Fruit fly (Drosophila melanogaster): ENCODE data around the gene CG17734.
A peak's percentile ranks its signal among the peaks of the same experiment; 100 is the strongest.

CG17734 gene

dm6 chr3R:11243951-11244660 is at the start of gene CG17734, which contains the start of gene CG5214 (continued):
- TF ChIP-seq CG9609 (GFP tag; optimal IDR thresholded peaks at IDR 0.05) = peak; percentile 39
- no peak for TF ChIP-seq CG2875 (GFP tag; optimal IDR thresholded peaks at IDR 0.05)
- TF ChIP-seq Nf-YC (tag; optimal IDR thresholded peaks at IDR 0.05) = peak; percentile 42
- no peak for TF ChIP-seq pan (optimal IDR thresholded peaks at IDR 0.05)
- no peak for TF ChIP-seq pan (GFP tag; optimal IDR thresholded peaks at IDR 0.05 in 1 of 2, IDR thresholded peaks at IDR 0.05 in 1 of 2)
- peak; percentile 30; the same call in 1 of the 3 replicates for TF ChIP-seq hb (GFP tag; IDR thresholded peaks at IDR 0.05; ENCODE audit: partially characterized antibody)
- peak; percentile 43 for TF ChIP-seq Dek (tag; optimal IDR thresholded peaks at IDR 0.05)
- peak; percentile 72 for TF ChIP-seq sens (GFP tag)
- TF ChIP-seq CG17912 (GFP tag; optimal IDR thresholded peaks at IDR 0.05) = no peak
- peak; percentile 6 for TF ChIP-seq mam (GFP tag; optimal IDR thresholded peaks at IDR 0.05)
- peak; percentile 82 for TF ChIP-seq Ets97D (GFP tag; optimal IDR thresholded peaks at IDR 0.05)
- no peak for TF ChIP-seq CG16813 (GFP tag; IDR thresholded peaks at IDR 0.05; ENCODE audit: partially characterized antibody)
- TF ChIP-seq exex (tag; optimal IDR thresholded peaks at IDR 0.05) = peak; percentile 35
- peak; percentile 61 for TF ChIP-seq bbx (GFP tag; IDR thresholded peaks at IDR 0.05; ENCODE audit: partially characterized antibody)
- TF ChIP-seq Deaf1 (tag; optimal IDR thresholded peaks at IDR 0.05) = peak; percentile 36
- TF ChIP-seq row (GFP tag; IDR thresholded peaks at IDR 0.05) = no peak
- peak; percentile 24 for TF ChIP-seq CG3995 (GFP tag; optimal IDR thresholded peaks at IDR 0.05)
- TF ChIP-seq ewg (GFP tag; optimal IDR thresholded peaks at IDR 0.05) = peak; percentile 21
- peak; percentile 88 for TF ChIP-seq BEAF-32 (GFP tag; optimal IDR thresholded peaks at IDR 0.05)
- peak; percentile 79; the same call in 2 of the 3 replicates for TF ChIP-seq vnd (GFP tag; IDR thresholded peaks at IDR 0.05; ENCODE audit: partially characterized antibody)
- no peak for TF ChIP-seq tup (GFP tag; optimal IDR thresholded peaks at IDR 0.05)
- TF ChIP-seq CG14860 (GFP tag; IDR thresholded peaks at IDR 0.05; ENCODE audit: partially characterized antibody) = peak; percentile 69; the same call in 2 of the 3 replicates
- peak; percentile 32 for TF ChIP-seq CG10267 (tag; optimal IDR thresholded peaks at IDR 0.05)
- peak; percentile 46 for TF ChIP-seq gem (tag; optimal IDR thresholded peaks at IDR 0.05)
- peak; percentile 58; the same call in 2 of the 3 replicates for TF ChIP-seq HLH4C (GFP tag; IDR thresholded peaks at IDR 0.05; ENCODE audit: partially characterized antibody)
- TF ChIP-seq Nf-YB (GFP tag; optimal IDR thresholded peaks at IDR 0.05) = no peak
- TF ChIP-seq CG34376 (GFP tag; optimal IDR thresholded peaks at IDR 0.05) = peak; percentile 32

- no peak for TF ChIP-seq CG34224 (GFP tag; IDR thresholded peaks at IDR 0.05; ENCODE audit: partially characterized antibody)
- no peak for TF ChIP-seq CG2875 (GFP tag; optimal IDR thresholded peaks at IDR 0.05)
- TF ChIP-seq pnt (GFP tag; optimal IDR thresholded peaks at IDR 0.05) = no peak
- no peak for TF ChIP-seq CG14014 (GFP tag; IDR thresholded peaks at IDR 0.05)
- TF ChIP-seq Doc3 (GFP tag; IDR thresholded peaks at IDR 0.05; ENCODE audit: partially characterized antibody) = no peak
- no peak for TF ChIP-seq Dip3 (GFP tag; optimal IDR thresholded peaks at IDR 0.05)
- no peak for TF ChIP-seq CG8281 (tag; optimal IDR thresholded peaks at IDR 0.05)
- no peak for TF ChIP-seq CG8388 (GFP tag; optimal IDR thresholded peaks at IDR 0.05)
- TF ChIP-seq ab (GFP tag; optimal IDR thresholded peaks at IDR 0.05) = no peak
- TF ChIP-seq seq (GFP tag; IDR thresholded peaks at IDR 0.05) = peak; percentile 19; the same call in 1 of the 2 replicates
- no peak for TF ChIP-seq CG12299 (tag; optimal IDR thresholded peaks at IDR 0.05)
- no peak for TF ChIP-seq Ada2b (GFP tag; IDR thresholded peaks at IDR 0.05)
- no peak for TF ChIP-seq CG18619 (GFP tag; optimal IDR thresholded peaks at IDR 0.05)
- no peak for TF ChIP-seq CG16779 (GFP tag; IDR thresholded peaks at IDR 0.05)
- peak in 1 of 2 experiments; percentile 9 for TF ChIP-seq insv (GFP tag; optimal IDR thresholded peaks at IDR 0.05)
- peak; percentile 76 for TF ChIP-seq Ets65A (GFP tag)
- TF ChIP-seq CTCF (GFP tag; optimal IDR thresholded peaks at IDR 0.05) = peak; percentile 88
- TF ChIP-seq oc (tag; optimal IDR thresholded peaks at IDR 0.05) = no peak
- no peak for TF ChIP-seq CG9727 (GFP tag; optimal IDR thresholded peaks at IDR 0.05)
- TF ChIP-seq ind (GFP tag; optimal IDR thresholded peaks at IDR 0.05) = no peak
- TF ChIP-seq dysf (GFP tag; IDR thresholded peaks at IDR 0.05) = no peak
- TF ChIP-seq Xrp1 (GFP tag; IDR thresholded peaks at IDR 0.05) = no peak
These were observed 43.1 kb upstream of the CG17734 start for dm6 chr3R:11286948-11287347.
